Worm (Caenorhabditis elegans): Measurements from ENCODE around the gene dmsr-3.

dmsr-3 gene

ce11 chrII:13297283-13297682 lies 58.7 kb downstream of the dmsr-3 start:
- TF ChIP-seq Y53F4B.3 (GFP tag; IDR thresholded peaks at IDR 0.05) (no peak), F39B2.1 (GFP tag; IDR thresholded peaks at IDR 0.05) (no peak), snpc-1.1 (tag; optimal IDR thresholded peaks at IDR 0.05; ENCODE audit: insufficient read depth) (no peak), ceh-91 (GFP tag; IDR thresholded peaks at IDR 0.05) (no peak), him-1 (tag; optimal IDR thresholded peaks at IDR 0.05) (no peak), aptf-3 (GFP tag; IDR thresholded peaks at IDR 0.05) (no peak), nfyb-1 (GFP tag; IDR thresholded peaks at IDR 0.05) (no peak), pbrm-1 (GFP tag; IDR thresholded peaks at IDR 0.05) (no peak), Y53G8AR.9 (GFP tag; conservative IDR thresholded peaks at IDR 0.05) (no peak), attf-3 (GFP tag; conservative IDR thresholded peaks at IDR 0.05) (no peak), lin-26 (GFP tag; IDR thresholded peaks at IDR 0.05) (no peak), egl-18 (GFP tag; IDR thresholded peaks at IDR 0.05) (no peak), nhr-90 (tag; optimal IDR thresholded peaks at IDR 0.05) (no peak)

ce11 chrII:13293502-13293901 lies 62.5 kb downstream of the dmsr-3 start:
- TF ChIP-seq lag-1 (GFP tag; IDR thresholded peaks at IDR 0.05) (no peak), bed-2 (GFP tag; IDR thresholded peaks at IDR 0.05) (no peak), snpc-4 (GFP tag; optimal IDR thresholded peaks at IDR 0.05) (no peak), snpc-4 (tag; optimal IDR thresholded peaks at IDR 0.05) (no peak), snpc-1.3 (tag; optimal IDR thresholded peaks at IDR 0.05; ENCODE audit: insufficient read depth) (no peak), madf-10 (tag; optimal IDR thresholded peaks at IDR 0.05) (no peak), Y56A3A.18 (GFP tag; IDR thresholded peaks at IDR 0.05) (no peak), mcd-1 (GFP tag; IDR thresholded peaks at IDR 0.05) (no peak), tbx-9 (tag; optimal IDR thresholded peaks at IDR 0.05; ENCODE audit: borderline replicate concordance) (no peak), lsl-1 (GFP tag; optimal IDR thresholded peaks at IDR 0.05) (no peak), ceh-27 (GFP tag; optimal IDR thresholded peaks at IDR 0.05) (no peak), tlf-1 (GFP tag; optimal IDR thresholded peaks at IDR 0.05) (no peak), F39B2.1 (GFP tag; IDR thresholded peaks at IDR 0.05) (no peak), F33H1.4 (GFP tag; IDR thresholded peaks at IDR 0.05) (no peak), atf-7 (tag; optimal IDR thresholded peaks at IDR 0.05) (no peak), bed-1 (GFP tag; IDR thresholded peaks at IDR 0.05) (no peak), Y53G8AR.9 (GFP tag; conservative IDR thresholded peaks at IDR 0.05) (no peak), F52B5.7 (tag; optimal IDR thresholded peaks at IDR 0.05) (no peak)

- peak; percentile 29; the same call in 1 of the 2 replicates for TF ChIP-seq K11D2.4 (GFP tag; IDR thresholded peaks at IDR 0.05)
- peak; percentile 7 for TF ChIP-seq lin-40 (tag; optimal IDR thresholded peaks at IDR 0.05)
- no peak for TF ChIP-seq F55B11.4 (tag; optimal IDR thresholded peaks at IDR 0.05; ENCODE audit: borderline replicate concordance, insufficient read depth)
- peak; percentile 72 for TF ChIP-seq somi-1 (GFP tag; optimal IDR thresholded peaks at IDR 0.05)
Observed at ce11 chrII:13292913-13293312, 63.1 kb downstream of the dmsr-3 start.

- TF ChIP-seq lsy-27 (tag; optimal IDR thresholded peaks at IDR 0.05; ENCODE audit: borderline replicate concordance, insufficient read depth) = no peak
- peak; percentile 87 for TF ChIP-seq zfh-2 (GFP tag; conservative IDR thresholded peaks at IDR 0.05)
- no peak for TF ChIP-seq rec-8 (tag; optimal IDR thresholded peaks at IDR 0.05)
- TF ChIP-seq let-607 (tag; optimal IDR thresholded peaks at IDR 0.05) = no peak
- no peak for TF ChIP-seq nhr-27 (tag; optimal IDR thresholded peaks at IDR 0.05)
- TF ChIP-seq let-526 (GFP tag; IDR thresholded peaks at IDR 0.05) = no peak
- TF ChIP-seq nfya-2 (GFP tag; IDR thresholded peaks at IDR 0.05) = no peak
- peak; percentile 50; the same call in 1 of the 2 replicates for TF ChIP-seq egrh-3 (GFP tag; IDR thresholded peaks at IDR 0.05)
- no peak for TF ChIP-seq hrde-1 (tag; optimal IDR thresholded peaks at IDR 0.05; ENCODE audit: borderline replicate concordance)
- TF ChIP-seq D2030.7 (GFP tag; IDR thresholded peaks at IDR 0.05) = no peak
- no peak for TF ChIP-seq ceh-58 (GFP tag; IDR thresholded peaks at IDR 0.05)
Observed at ce11 chrII:13291406-13292124, 64.4 kb downstream of the dmsr-3 start.

Measured in whole organism, young adult.